Fruit fly (Drosophila melanogaster): ENCODE measurements around the gene CG8833.

CG8833 gene

dm6 chr3L:13957212-13957668, 28.4 kb upstream of the CG8833 start (continued):
- TF ChIP-seq CG1024 (GFP tag; IDR thresholded peaks at IDR 0.05) = no peak
- no peak for TF ChIP-seq CG12769 (tag; optimal IDR thresholded peaks at IDR 0.05)
- TF ChIP-seq zfh2 (GFP tag; optimal IDR thresholded peaks at IDR 0.05) = no peak
- no peak for TF ChIP-seq CG11093 (GFP tag; IDR thresholded peaks at IDR 0.05)
- TF ChIP-seq Ada2b (GFP tag; IDR thresholded peaks at IDR 0.05) = no peak
- TF ChIP-seq btn (GFP tag; optimal IDR thresholded peaks at IDR 0.05) = no peak
- TF ChIP-seq CG10654 (GFP tag; optimal IDR thresholded peaks at IDR 0.05) = peak; percentile 57
- no peak for TF ChIP-seq MTF-1 (GFP tag; optimal IDR thresholded peaks at IDR 0.05; ENCODE audit: borderline replicate concordance)
- TF ChIP-seq croc (GFP tag; conservative IDR thresholded peaks at IDR 0.05) = no peak; the same call in 1 of the 3 replicates
- TF ChIP-seq trh (GFP tag; optimal IDR thresholded peaks at IDR 0.05) = peak; percentile 3
- TF ChIP-seq CG5953 (GFP tag; IDR thresholded peaks at IDR 0.05) = no peak
- TF ChIP-seq vfl (GFP tag; optimal IDR thresholded peaks at IDR 0.05) = no peak
- TF ChIP-seq CG18764 (GFP tag; optimal IDR thresholded peaks at IDR 0.05) = peak; percentile 32
- TF ChIP-seq Dad (GFP tag; optimal IDR thresholded peaks at IDR 0.05) = no peak
- no peak for TF ChIP-seq unc-4 (GFP tag; IDR thresholded peaks at IDR 0.05; ENCODE audit: partially characterized antibody)
- peak; percentile 4 for TF ChIP-seq CG16863 (GFP tag; optimal IDR thresholded peaks at IDR 0.05)
- no peak for TF ChIP-seq kni (GFP tag; optimal IDR thresholded peaks at IDR 0.05)
- TF ChIP-seq pros (GFP tag; optimal IDR thresholded peaks at IDR 0.05) = no peak
- TF ChIP-seq oc (tag; optimal IDR thresholded peaks at IDR 0.05) = peak; percentile 57
- TF ChIP-seq Hr3 (GFP tag; optimal IDR thresholded peaks at IDR 0.05) = peak; percentile 76
- TF ChIP-seq sna (GFP tag; IDR thresholded peaks at IDR 0.05; ENCODE audit: partially characterized antibody) = no peak
- TF ChIP-seq CG17568 (GFP tag; optimal IDR thresholded peaks at IDR 0.05) = no peak
- TF ChIP-seq CG1603 (tag; optimal IDR thresholded peaks at IDR 0.05) = peak; percentile 3
- TF ChIP-seq Hand (GFP tag; optimal IDR thresholded peaks at IDR 0.05) = no peak
- no peak for TF ChIP-seq CG14860 (GFP tag; IDR thresholded peaks at IDR 0.05; ENCODE audit: partially characterized antibody)
- TF ChIP-seq ap (GFP tag; IDR thresholded peaks at IDR 0.05) = peak; percentile 28; the same call in 1 of the 2 replicates
- peak; percentile 51 for TF ChIP-seq dysf (GFP tag; IDR thresholded peaks at IDR 0.05)
- TF ChIP-seq CG7987 (GFP tag; optimal IDR thresholded peaks at IDR 0.05) = no peak
- TF ChIP-seq TFAM (GFP tag; optimal IDR thresholded peaks at IDR 0.05) = peak; percentile 45
- TF ChIP-seq Lpt (GFP tag; optimal IDR thresholded peaks at IDR 0.05) = no peak
- no peak for TF ChIP-seq ci (GFP tag; IDR thresholded peaks at IDR 0.05)
- TF ChIP-seq unpg (GFP tag; optimal IDR thresholded peaks at IDR 0.05) = peak; percentile 70
- TF ChIP-seq GATAe (GFP tag; conservative IDR thresholded peaks at IDR 0.05) = no peak
- peak in 1 of 2 experiments; percentile 76 for TF ChIP-seq bsh (GFP tag; optimal IDR thresholded peaks at IDR 0.05)
- peak; percentile 38 for TF ChIP-seq tap (tag; optimal IDR thresholded peaks at IDR 0.05)
- no peak for TF ChIP-seq CG31365 (tag; optimal IDR thresholded peaks at IDR 0.05)
- no peak for TF ChIP-seq grn (GFP tag; optimal IDR thresholded peaks at IDR 0.05)
- peak; percentile 56 for TF ChIP-seq CG30431 (GFP tag; optimal IDR thresholded peaks at IDR 0.05)
- no peak for TF ChIP-seq her (GFP tag; optimal IDR thresholded peaks at IDR 0.05)
- no peak for TF ChIP-seq MBD-R2 (GFP tag; IDR thresholded peaks at IDR 0.05)
- TF ChIP-seq sob (GFP tag; IDR thresholded peaks at IDR 0.05) = no peak
- TF ChIP-seq CG3163 (GFP tag; optimal IDR thresholded peaks at IDR 0.05) = no peak
- peak; percentile 78 for TF ChIP-seq zen (tag; optimal IDR thresholded peaks at IDR 0.05)
- TF ChIP-seq H15 (GFP tag; IDR thresholded peaks at IDR 0.05) = no peak
- no peak for TF ChIP-seq da (GFP tag; optimal IDR thresholded peaks at IDR 0.05)
- TF ChIP-seq CG12236 (GFP tag; optimal IDR thresholded peaks at IDR 0.05) = no peak
- TF ChIP-seq CG3281 (GFP tag; optimal IDR thresholded peaks at IDR 0.05) = peak; percentile 55
- no peak for TF ChIP-seq danr (GFP tag; IDR thresholded peaks at IDR 0.05)
- TF ChIP-seq fd64A (GFP tag; optimal IDR thresholded peaks at IDR 0.05) = no peak
- peak; percentile 51; the same call in 1 of the 2 replicates for TF ChIP-seq ttk (GFP tag; IDR thresholded peaks at IDR 0.05)
- peak; percentile 90 for TF ChIP-seq CG14710 (tag; optimal IDR thresholded peaks at IDR 0.05)
- no peak for TF ChIP-seq jumu (GFP tag; optimal IDR thresholded peaks at IDR 0.05)

Data from whole organism, embryonic.